Fruit fly (Drosophila melanogaster): ENCODE measurements around the gene CG6724.
A peak's percentile ranks its signal among the peaks of the same experiment; 100 is the strongest.

DNA sequence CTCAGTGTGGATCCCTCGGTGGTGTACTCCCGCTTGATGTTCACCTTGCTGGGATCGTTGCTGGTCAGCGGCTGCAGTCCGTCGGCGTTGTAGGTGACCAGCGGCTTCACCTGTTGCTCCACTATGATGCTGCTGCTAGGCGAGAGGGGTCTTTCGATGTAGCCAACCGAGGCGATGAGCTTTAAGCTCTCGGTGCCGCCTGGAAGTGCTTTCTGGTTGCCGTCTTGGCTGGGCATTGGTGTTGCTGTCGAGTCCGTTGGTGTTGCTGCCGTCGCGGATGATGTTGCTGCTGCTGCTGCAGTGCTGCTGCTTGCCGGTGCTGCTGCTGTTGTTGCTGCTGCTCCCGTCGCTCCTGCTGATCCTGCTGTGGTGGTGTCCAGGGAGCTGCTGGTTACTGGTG, 4.3 kb upstream of the CG6724 start:
- TF ChIP-seq CG8119 (GFP tag; IDR thresholded peaks at IDR 0.05) (no peak), Blimp-1 (GFP tag; optimal IDR thresholded peaks at IDR 0.05) (no peak), eg (GFP tag; IDR thresholded peaks at IDR 0.05) (0 out of 3 replicates have a peak, but pooled peaks have one; percentile 12), spab (GFP tag; optimal IDR thresholded peaks at IDR 0.05) (no peak), Ets21C (GFP tag; optimal IDR thresholded peaks at IDR 0.05) (no peak), CG7368 (GFP tag; optimal IDR thresholded peaks at IDR 0.05) (no peak), Hr39 (GFP tag; optimal IDR thresholded peaks at IDR 0.05) (no peak), esn (GFP tag; optimal IDR thresholded peaks at IDR 0.05) (no peak), CG32006 (GFP tag; optimal IDR thresholded peaks at IDR 0.05) (no peak), Sox14 (GFP tag; optimal IDR thresholded peaks at IDR 0.05) (no peak)

Data from whole organism, prepupa.